Worm (Caenorhabditis elegans) whole organism, mixed stage, embryonic: Measurements from ENCODE around the gene gst-23.

Source experiments
- M03D4.4 ChIP-seq: sonication (generic microtip); optimal IDR thresholded peaks from 2 replicates; lab custom pipeline; 2017; ENCODE audit warnings: mild to moderate bottlenecking, missing genetic modification characterization, missing compliant biosample characterization
- blmp-1 ChIP-seq: fragments of 150-350 bp; optimal IDR thresholded peaks from 2 replicates; lab custom pipeline; 2014; ENCODE audit warnings: missing biosample characterization, missing genetic modification characterization
- ceh-43 ChIP-seq: fragments of 200-800 bp; sonication (Bioruptor generic); optimal IDR thresholded peaks from 2 replicates; lab custom pipeline; 2018; ENCODE audit warnings: mild to moderate bottlenecking, missing genetic modification characterization, moderate library complexity, missing compliant biosample characterization
- elt-1 ChIP-seq: sonication (generic microtip); optimal IDR thresholded peaks from 2 replicates; lab custom pipeline; 2017; ENCODE audit warnings: missing genetic modification characterization, mild to moderate bottlenecking, missing compliant biosample characterization, antibody characterized with exemption, moderate library complexity, borderline replicate concordance; ENCODE audit not compliant: insufficient read depth
- hlh-1 ChIP-seq: fragments of 150-350 bp; optimal IDR thresholded peaks from 2 replicates; lab custom pipeline; 2014; ENCODE audit warnings: missing biosample characterization, missing genetic modification reagents, missing genetic modification characterization
- lin-13 ChIP-seq: fragments of 150-350 bp; optimal IDR thresholded peaks from 2 replicates; lab custom pipeline; 2014; ENCODE audit warnings: missing biosample characterization, missing genetic modification characterization
- mls-2 ChIP-seq: sonication (generic microtip); optimal IDR thresholded peaks from 2 replicates; lab custom pipeline; 2016; ENCODE audit warnings: mild to moderate bottlenecking, missing genetic modification characterization, moderate library complexity, missing compliant biosample characterization
- nhr-12 ChIP-seq: fragments of 150-350 bp; optimal IDR thresholded peaks from 2 replicates; lab custom pipeline; 2014; ENCODE audit warnings: missing biosample characterization, missing genetic modification characterization
- nhr-2 ChIP-seq: fragments of 150-350 bp; optimal IDR thresholded peaks from 2 replicates; lab custom pipeline; 2014; ENCODE audit warnings: missing biosample characterization, missing genetic modification characterization
- pha-4 ChIP-seq: fragments of 150-350 bp; optimal IDR thresholded peaks from 2 replicates; lab custom pipeline; 2018; ENCODE audit warnings: missing biosample characterization, missing genetic modification reagents, missing genetic modification characterization
- sem-2 ChIP-seq: fragments of 200-800 bp; sonication (Bioruptor generic); optimal IDR thresholded peaks from 2 replicates; lab custom pipeline; 2018; ENCODE audit warnings: mild to moderate bottlenecking, missing genetic modification characterization, missing compliant biosample characterization
- unc-120 ChIP-seq: sonication (generic microtip); optimal IDR thresholded peaks from 2 replicates; lab custom pipeline; 2017; ENCODE audit warnings: missing genetic modification characterization, missing compliant biosample characterization; ENCODE audit not compliant: poor library complexity, severe bottlenecking
- ztf-11 ChIP-seq: fragments of 150-350 bp; optimal IDR thresholded peaks from 2 replicates; lab custom pipeline; 2014; ENCODE audit warnings: missing biosample characterization, missing genetic modification characterization

gst-23 gene

ce11 chrV:3289267-3289666 is 46.2 kb downstream of the gst-23 start, which contains the start of gene F35F10.6:
TSS of gene F35F10.6 (minus strand) at chrV:3289367.
- TF ChIP-seq ceh-43 (GFP tag; lab: Kevin White, UChicago), result no peak
- no peak for TF ChIP-seq lin-13
- no peak for TF ChIP-seq nhr-12 (tag; lab: Kevin White, UChicago)
- no peak for TF ChIP-seq mls-2 (tag; lab: Kevin White, UChicago)
- TF ChIP-seq ztf-11, result no peak
- no peak for TF ChIP-seq unc-120
- TF ChIP-seq pha-4 (tag; lab: Kevin White, UChicago), result no peak
- TF ChIP-seq sem-2, result no peak
- TF ChIP-seq elt-1 (tag; lab: Kevin White, UChicago), result no peak
- no peak for TF ChIP-seq hlh-1 (tag; lab: Kevin White, UChicago)
- TF ChIP-seq M03D4.4 (tag; lab: Kevin White, UChicago), result no peak
- TF ChIP-seq blmp-1 (tag; lab: Kevin White, UChicago), result no peak
- no peak for TF ChIP-seq nhr-2 (tag; lab: Kevin White, UChicago)
